Worm (Caenorhabditis elegans) whole organism, L1 larva: ENCODE data around the gene F32G8.3.
A peak's percentile ranks its signal among the peaks of the same experiment; 100 is the strongest.

ENCODE experiments used
- C34B4.2 ChIP-seq: sonication (generic microtip); optimal IDR thresholded peaks from 2 replicates; lab custom pipeline; 2017; ENCODE audit warnings: mild to moderate bottlenecking, missing genetic modification characterization, missing compliant biosample characterization
- F16B12.6 ChIP-seq: fragments of 150-350 bp; optimal IDR thresholded peaks from 2 replicates; lab custom pipeline; 2014; ENCODE audit warnings: missing biosample characterization, missing genetic modification characterization
- aha-1 ChIP-seq: fragments of 150-350 bp; optimal IDR thresholded peaks from 2 replicates; lab custom pipeline; 2014; ENCODE audit warnings: missing biosample characterization, missing genetic modification characterization
- alr-1 ChIP-seq: fragments of 200-800 bp; sonication (Bioruptor generic); optimal IDR thresholded peaks from 2 replicates; lab custom pipeline; 2018; ENCODE audit warnings: borderline replicate concordance, mild to moderate bottlenecking, missing genetic modification characterization, missing compliant biosample characterization
- aly-2 ChIP-seq: fragments of 150-350 bp; optimal IDR thresholded peaks from 2 replicates; lab custom pipeline; 2014; ENCODE audit warnings: missing biosample characterization, missing genetic modification characterization
- blmp-1 ChIP-seq: fragments of 150-350 bp; optimal IDR thresholded peaks from 2 replicates; lab custom pipeline; 2014; ENCODE audit warnings: missing biosample characterization, missing genetic modification characterization
- ceh-63 ChIP-seq: fragments of 200-800 bp; sonication (Bioruptor generic); optimal IDR thresholded peaks from 2 replicates; lab custom pipeline; 2018; ENCODE audit warnings: mild to moderate bottlenecking, missing genetic modification characterization, missing compliant biosample characterization
- ceh-88 ChIP-seq: fragments of 200-800 bp; sonication (Bioruptor generic); IDR thresholded peaks from 2 replicates; pipeline ENCODE4 v1.3.6; 2022; ENCODE audit warnings: missing genetic modification characterization, missing compliant biosample characterization
- dpl-1 ChIP-seq, 3 experiments: fragments of 150-350 bp in 2 of 3; sonication (generic microtip) in 1 of 3; optimal IDR thresholded peaks; 2 replicates each; lab custom pipeline; 2014 to 2017; ENCODE audit warnings: missing biosample characterization in 3 of 3, missing genetic modification characterization in 3 of 3, missing genetic modification reagents in 3 of 3
- efl-1 ChIP-seq, 4 experiments: fragments of 150-350 bp; optimal IDR thresholded peaks in 3 of 4; peaks in 1 of 4; 1 replicate in 1 of 4; 2 replicates in 3 of 4; lab custom pipeline; 2014; ENCODE audit warnings: missing biosample characterization in 2 of 4, missing genetic modification characterization in 2 of 4, missing genetic modification reagents in 2 of 4
- efl-3 ChIP-seq: fragments of 200-800 bp; sonication (Bioruptor generic); optimal IDR thresholded peaks from 2 replicates; lab custom pipeline; 2018; ENCODE audit warnings: mild to moderate bottlenecking, missing genetic modification characterization, missing compliant biosample characterization
- egl-13 ChIP-seq: sonication (generic microtip); optimal IDR thresholded peaks from 2 replicates; lab custom pipeline; 2016; ENCODE audit warnings: missing genotype, missing genetic modification reagents, missing genetic modification characterization, missing compliant biosample characterization
- elt-2 ChIP-seq: sonication (generic microtip); optimal IDR thresholded peaks from 2 replicates; lab custom pipeline; 2016; ENCODE audit warnings: missing genetic modification characterization, mild to moderate bottlenecking, inconsistent platforms, missing compliant biosample characterization, missing genetic modification reagents
- ets-5 ChIP-seq: fragments of 200-800 bp; sonication (Bioruptor generic); IDR thresholded peaks from 2 replicates; pipeline ENCODE4 v1.3.6; 2022; ENCODE audit warnings: missing genetic modification characterization, missing compliant biosample characterization
- fkh-4 ChIP-seq: sonication (generic microtip); optimal IDR thresholded peaks from 2 replicates; lab custom pipeline; 2016; ENCODE audit warnings: missing compliant biosample characterization, missing genetic modification characterization, borderline replicate concordance
- fkh-8 ChIP-seq: sonication (generic microtip); optimal IDR thresholded peaks from 2 replicates; lab custom pipeline; 2016; ENCODE audit warnings: mild to moderate bottlenecking, missing genetic modification characterization, missing compliant biosample characterization
- grh-1 ChIP-seq: fragments of 200-800 bp; sonication (Bioruptor generic); IDR thresholded peaks from 2 replicates; pipeline ENCODE4 v1.3.6; 2022; ENCODE audit warnings: missing genetic modification reagents, missing genetic modification characterization, missing compliant biosample characterization
- irx-1 ChIP-seq: sonication (generic microtip); optimal IDR thresholded peaks from 2 replicates; lab custom pipeline; 2016; ENCODE audit warnings: missing genetic modification characterization, missing compliant biosample characterization
- isw-1 ChIP-seq: fragments of 200-800 bp; sonication (Bioruptor generic); IDR thresholded peaks from 2 replicates; pipeline ENCODE4 v1.3.6; 2022; ENCODE audit warnings: missing genetic modification characterization, missing compliant biosample characterization
- lin-13 ChIP-seq: fragments of 150-350 bp; optimal IDR thresholded peaks from 2 replicates; lab custom pipeline; 2014; ENCODE audit warnings: missing biosample characterization, missing genetic modification reagents, missing genetic modification characterization
- lin-14 ChIP-seq: fragments of 200-800 bp; sonication (Bioruptor generic); optimal IDR thresholded peaks from 2 replicates; lab custom pipeline; 2018; ENCODE audit warnings: mild to moderate bottlenecking, missing genetic modification characterization, moderate library complexity, missing compliant biosample characterization
- mab-9 ChIP-seq: fragments of 200-800 bp; sonication (Bioruptor generic); IDR thresholded peaks from 2 replicates; pipeline ENCODE4 v1.3.6; 2022; ENCODE audit warnings: missing genetic modification reagents, missing genetic modification characterization, missing compliant biosample characterization
- mdl-1 ChIP-seq, 2 experiments: fragments of 150-350 bp; optimal IDR thresholded peaks; 2 replicates each; lab custom pipeline; 2014 to 2017; ENCODE audit warnings: missing biosample characterization in 2 of 2, missing genetic modification characterization in 2 of 2, inconsistent platforms in 1 of 2
- mef-2 ChIP-seq: fragments of 150-350 bp; optimal IDR thresholded peaks from 2 replicates; lab custom pipeline; 2014; ENCODE audit warnings: missing biosample characterization, missing genetic modification characterization
- mep-1 ChIP-seq: fragments of 150-350 bp; optimal IDR thresholded peaks from 2 replicates; lab custom pipeline; 2014; ENCODE audit warnings: missing biosample characterization, missing genetic modification characterization
- nhr-11 ChIP-seq: fragments of 150-350 bp; optimal IDR thresholded peaks from 2 replicates; lab custom pipeline; 2014; ENCODE audit warnings: missing biosample characterization, missing genetic modification characterization
- nhr-12 ChIP-seq: sonication (generic microtip); optimal IDR thresholded peaks from 2 replicates; lab custom pipeline; 2017; ENCODE audit warnings: missing biosample characterization, missing genetic modification characterization
- nhr-237 ChIP-seq: fragments of 150-350 bp; optimal IDR thresholded peaks from 2 replicates; lab custom pipeline; 2014; ENCODE audit warnings: missing biosample characterization, missing genetic modification characterization
- nhr-71 ChIP-seq: sonication (generic microtip); optimal IDR thresholded peaks from 2 replicates; lab custom pipeline; 2016; ENCODE audit warnings: mild to moderate bottlenecking, missing genetic modification characterization, moderate library complexity, missing compliant biosample characterization
- nhr-77 ChIP-seq: fragments of 150-350 bp; optimal IDR thresholded peaks from 2 replicates; lab custom pipeline; 2014; ENCODE audit warnings: missing biosample characterization, missing genetic modification characterization
- nhr-84 ChIP-seq: sonication (generic microtip); optimal IDR thresholded peaks from 2 replicates; lab custom pipeline; 2017; ENCODE audit warnings: missing biosample characterization, missing genetic modification characterization
- nhr-85 ChIP-seq: sonication (generic microtip); peaks from one replicate; lab custom pipeline; 2016; ENCODE audit warnings: missing genetic modification characterization, inconsistent platforms, missing compliant biosample characterization
- nhr-90 ChIP-seq: sonication (generic microtip); optimal IDR thresholded peaks from 2 replicates; lab custom pipeline; 2016; ENCODE audit warnings: mild to moderate bottlenecking, missing genetic modification characterization, missing compliant biosample characterization; ENCODE audit not compliant: poor library complexity
- pax-3 ChIP-seq: fragments of 200-800 bp; sonication (Bioruptor generic); optimal IDR thresholded peaks from 2 replicates; lab custom pipeline; 2018; ENCODE audit warnings: mild to moderate bottlenecking, missing genetic modification characterization, moderate library complexity, missing compliant biosample characterization
- rnt-1 ChIP-seq: sonication (generic microtip); optimal IDR thresholded peaks from 2 replicates; lab custom pipeline; 2016; ENCODE audit warnings: mild to moderate bottlenecking, missing genetic modification characterization, moderate library complexity, missing compliant biosample characterization
- snu-23 ChIP-seq: sonication (generic microtip); optimal IDR thresholded peaks from 2 replicates; lab custom pipeline; 2016; ENCODE audit warnings: missing genetic modification characterization, missing compliant biosample characterization
- sox-4 ChIP-seq: sonication (generic microtip); optimal IDR thresholded peaks from 2 replicates; lab custom pipeline; 2016; ENCODE audit warnings: missing genetic modification characterization, missing compliant biosample characterization
- sptf-1 ChIP-seq: fragments of 150-350 bp; optimal IDR thresholded peaks from 2 replicates; lab custom pipeline; 2014; ENCODE audit warnings: missing biosample characterization, missing genetic modification characterization
- sup-37 ChIP-seq: fragments of 200-800 bp; sonication (Bioruptor generic); optimal IDR thresholded peaks from 2 replicates; lab custom pipeline; 2018; ENCODE audit warnings: mild to moderate bottlenecking, missing genetic modification characterization, missing compliant biosample characterization
- swsn-7 ChIP-seq: sonication (generic microtip); optimal IDR thresholded peaks from 2 replicates; lab custom pipeline; 2016; ENCODE audit warnings: missing genetic modification characterization, missing compliant biosample characterization
- unc-130 ChIP-seq: fragments of 150-350 bp; optimal IDR thresholded peaks from 2 replicates; lab custom pipeline; 2017; ENCODE audit warnings: missing biosample characterization, missing genetic modification characterization, inconsistent platforms
- unc-86 ChIP-seq: sonication (generic microtip); optimal IDR thresholded peaks from 2 replicates; lab custom pipeline; 2016; ENCODE audit warnings: missing genetic modification characterization, missing compliant biosample characterization
- zip-4 ChIP-seq: fragments of 200-800 bp; sonication (Bioruptor generic); optimal IDR thresholded peaks from 2 replicates; lab custom pipeline; 2018; ENCODE audit warnings: mild to moderate bottlenecking, missing genetic modification characterization, moderate library complexity, missing compliant biosample characterization

Gene F32G8.3

DNA sequence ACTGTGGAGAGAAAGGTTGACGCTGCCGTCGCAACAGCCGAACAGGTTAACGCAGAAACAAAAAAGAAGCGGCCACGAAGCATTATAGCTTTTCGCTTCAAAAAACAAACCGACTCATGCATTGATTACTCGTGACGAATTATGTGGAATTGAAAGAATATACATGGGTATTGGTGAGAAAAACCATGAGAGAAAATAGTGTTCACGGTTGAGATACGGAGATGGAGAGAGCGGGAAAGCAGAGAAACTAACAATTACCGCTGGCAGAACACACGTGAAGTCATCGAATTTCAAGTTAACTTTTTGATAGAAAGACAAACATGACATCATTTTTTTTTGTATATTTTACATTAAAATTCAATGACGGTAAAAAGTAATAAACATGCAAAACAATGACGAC, 19.8 kb downstream of the F32G8.3 start (continued):
- TF ChIP-seq isw-1 (GFP tag; lab: Robert Waterston, UW) (no peak), dpl-1 (GFP tag; optimal IDR thresholded peaks at IDR 0.05; lab: Kevin White, UChicago) (peak in 2 of 3 experiments; percentile 14 to 35), snu-23 (peak; percentile 45), nhr-90 (tag; lab: Kevin White, UChicago) (peak; percentile 24), nhr-71 (peak; percentile 63), elt-2 (tag; lab: Kevin White, UChicago) (peak; percentile 17), pax-3 (tag; lab: Kevin White, UChicago) (no peak), nhr-11 (tag; lab: Kevin White, UChicago) (no peak), nhr-84 (tag; lab: Kevin White, UChicago) (no peak), efl-1 (optimal IDR thresholded peaks at IDR 0.05; lab: Kevin White, UChicago) (peak in 1 of 2 experiments; percentile 27), efl-1 (GFP tag; optimal IDR thresholded peaks at IDR 0.05 in 1 of 2; lab: Kevin White, UChicago) (peak; percentile 13 to 93), mep-1 (peak; percentile 42), lin-14 (GFP tag; lab: Kevin White, UChicago) (peak; percentile 62), sup-37 (no peak), blmp-1 (tag; lab: Kevin White, UChicago) (peak; percentile 44), F16B12.6 (no peak)

DNA sequence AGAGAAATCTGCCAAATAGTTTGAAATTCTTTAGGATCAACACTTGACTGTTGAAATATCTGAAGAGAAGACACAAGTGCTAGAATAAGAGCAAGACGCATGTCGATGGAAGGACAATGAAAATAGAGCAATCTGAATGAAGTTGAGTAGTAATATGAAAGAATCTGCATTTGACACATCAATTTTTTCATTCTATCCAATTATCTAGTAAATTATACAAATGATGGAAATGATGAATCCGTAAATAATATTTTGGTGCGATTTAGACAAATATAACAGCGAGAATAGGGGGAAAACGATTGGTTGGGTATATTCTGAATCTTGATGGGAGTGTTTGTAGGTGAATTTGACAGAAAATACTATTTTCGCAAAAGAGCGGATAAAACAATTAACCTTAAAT, 22.4 kb downstream of the F32G8.3 start, which contains the start of gene txt-10:
Gene txt-10, minus strand, starts transcription at position 101 of the 400 bp plus-strand sequence.
- TF ChIP-seq efl-1 (optimal IDR thresholded peaks at IDR 0.05; lab: Kevin White, UChicago) = no peak
- TF ChIP-seq efl-1 (GFP tag; optimal IDR thresholded peaks at IDR 0.05 in 1 of 2; lab: Kevin White, UChicago) = no peak
- no peak for TF ChIP-seq irx-1 (tag; lab: Kevin White, UChicago)
- TF ChIP-seq snu-23 = no peak
- TF ChIP-seq ets-5 (GFP tag; lab: Robert Waterston, UW) = no peak
- TF ChIP-seq aly-2 (tag; lab: Kevin White, UChicago) = no peak
- TF ChIP-seq isw-1 (GFP tag; lab: Robert Waterston, UW) = no peak
- TF ChIP-seq sox-4 (tag; lab: Kevin White, UChicago) = no peak

DNA sequence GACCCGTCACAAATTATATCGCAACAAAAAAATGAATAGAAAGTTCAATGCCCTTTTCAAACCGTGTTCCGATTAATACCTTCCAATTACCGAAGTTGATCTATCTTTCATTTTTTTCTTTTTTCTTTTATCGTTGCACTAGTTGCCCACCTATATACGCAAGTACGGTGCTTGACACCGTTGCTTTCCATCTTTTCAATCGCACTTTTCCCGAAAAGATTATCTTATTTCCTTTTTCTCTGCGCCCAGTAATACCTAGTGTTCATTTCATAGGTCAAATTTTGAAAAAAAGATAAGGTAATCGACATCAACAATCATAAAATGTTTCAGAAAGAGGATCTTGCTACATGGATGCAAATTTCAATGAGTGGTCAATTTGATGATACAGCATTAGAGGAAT, 25.5 kb downstream of the F32G8.3 start:
- TF ChIP-seq alr-1 (tag; lab: Kevin White, UChicago) (no peak), F16B12.6 (no peak), blmp-1 (tag; lab: Kevin White, UChicago) (peak; percentile 93), ceh-88 (GFP tag; lab: Robert Waterston, UW) (no peak), ets-5 (GFP tag; lab: Robert Waterston, UW) (no peak), egl-13 (tag; lab: Kevin White, UChicago) (no peak)

DNA sequence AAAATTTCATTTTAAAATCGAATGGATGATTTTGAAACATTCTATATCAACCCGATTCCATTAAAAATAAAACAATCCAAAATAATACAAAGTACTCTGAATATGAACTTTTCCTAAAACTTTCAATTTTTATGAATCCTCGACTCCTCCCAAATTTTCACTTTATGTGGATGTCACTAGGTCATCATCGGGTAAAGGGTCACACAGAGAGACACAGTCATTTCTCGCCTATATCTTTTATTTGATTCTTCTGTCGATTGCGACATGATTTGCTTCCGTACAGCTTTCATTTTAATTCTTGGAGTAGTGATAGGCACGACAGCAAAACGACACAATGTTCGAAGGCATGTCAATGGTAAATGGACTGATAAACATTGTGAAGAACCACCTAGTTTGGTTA, 26.6 kb downstream of the F32G8.3 start, which contains the start of gene F25D1.3:
Gene F25D1.3, plus strand, starts transcription at position 225 of the 400 bp plus-strand sequence.
- TF ChIP-seq efl-3 (GFP tag; lab: Kevin White, UChicago) (no peak), lin-14 (GFP tag; lab: Kevin White, UChicago) (no peak), nhr-237 (tag; lab: Kevin White, UChicago) (no peak), blmp-1 (tag; lab: Kevin White, UChicago) (peak; percentile 96), lin-13 (GFP tag; lab: Kevin White, UChicago) (no peak), unc-130 (tag; lab: Kevin White, UChicago) (no peak), grh-1 (no peak)

DNA sequence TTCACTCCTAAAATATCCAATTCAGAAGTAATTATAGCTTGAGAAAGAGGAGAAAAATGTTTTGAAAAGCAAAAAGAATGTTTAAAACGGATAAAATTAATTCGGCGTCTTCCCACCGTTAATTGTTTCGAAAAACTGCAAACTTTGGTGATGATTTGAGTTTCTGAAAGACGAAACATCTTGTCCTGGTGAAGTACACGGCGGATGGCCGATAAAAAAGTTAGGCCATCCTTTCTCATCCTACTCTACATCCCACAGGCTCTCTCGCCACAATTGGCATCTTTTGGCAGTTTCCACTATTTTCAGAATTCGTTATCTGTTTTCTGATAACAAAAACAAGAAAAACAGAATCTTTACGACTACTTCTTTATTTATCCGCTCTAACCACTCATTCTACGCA, 29.2 kb downstream of the F32G8.3 start, which contains the start of the genes C35A5.8 and hda-11:
Gene C35A5.8, minus strand, starts transcription at position 7 of the 400 bp plus-strand sequence.
Gene hda-11, plus strand, starts transcription at position 283 of the 400 bp plus-strand sequence.
- TF ChIP-seq aha-1 (tag; lab: Kevin White, UChicago) (no peak), snu-23 (peak; percentile 86), mdl-1 (tag; optimal IDR thresholded peaks at IDR 0.05; lab: Kevin White, UChicago) (peak in 1 of 2 experiments; percentile 24), unc-86 (tag; lab: Kevin White, UChicago) (peak; percentile 59), C34B4.2 (tag; lab: Kevin White, UChicago) (no peak), egl-13 (tag; lab: Kevin White, UChicago) (peak; percentile 84), rnt-1 (tag; lab: Kevin White, UChicago) (peak; percentile 99), mef-2 (tag; lab: Kevin White, UChicago) (no peak), F16B12.6 (no peak), swsn-7 (peak; percentile 80), lin-14 (GFP tag; lab: Kevin White, UChicago) (peak; percentile 74), fkh-4 (peak; percentile 91), fkh-8 (tag; lab: Kevin White, UChicago) (peak; percentile 66), sptf-1 (tag; lab: Kevin White, UChicago) (no peak), ceh-63 (peak; percentile 59), lin-13 (GFP tag; lab: Kevin White, UChicago) (peak; percentile 36), mab-9 (GFP tag; lab: Robert Waterston, UW) (peak; percentile 70), zip-4 (GFP tag; lab: Kevin White, UChicago) (peak; percentile 6), nhr-12 (tag; lab: Kevin White, UChicago) (no peak), nhr-77 (no peak), nhr-85 (tag; lab: Kevin White, UChicago) (peak; percentile 92)
